Worm (Caenorhabditis elegans): Measurements from ENCODE around the gene ZC317.2.
"Not testable (repeated sequence)": the region's sequence is repeated elsewhere in the genome, so short reads cannot be mapped to it uniquely, and the experiment has no call there.

Gene ZC317.2

DNA sequence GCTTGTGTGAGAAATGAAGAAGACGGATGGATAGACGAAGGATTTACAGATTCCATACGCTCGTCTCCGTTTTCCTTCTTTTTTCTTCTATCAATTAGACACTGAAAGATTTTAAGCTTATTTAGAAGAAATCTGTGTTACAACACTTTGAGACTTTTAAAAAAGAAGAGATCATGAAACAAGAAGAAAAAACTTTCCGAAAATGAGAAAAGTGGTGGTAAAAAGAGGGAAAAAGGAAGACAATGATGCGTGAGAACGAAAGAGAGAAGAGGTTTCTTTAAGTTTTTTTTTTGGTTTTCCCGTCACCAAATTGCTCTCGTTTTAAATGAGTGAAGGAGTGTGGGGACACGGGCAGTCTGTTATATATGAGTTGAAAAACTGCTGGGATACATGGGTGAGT, 6.3 kb upstream of the ZC317.2 start, which contains the start of gene glc-3:
Gene glc-3, minus strand, starts transcription at position 101 of the 400 bp plus-strand sequence.
- TF ChIP-seq nhr-6 (tag; optimal IDR thresholded peaks at IDR 0.05) = no peak
- no peak for TF ChIP-seq lin-1 (GFP tag; IDR thresholded peaks at IDR 0.05)
- TF ChIP-seq saeg-2 (GFP tag; IDR thresholded peaks at IDR 0.05) = no peak
- no peak for TF ChIP-seq nhr-11 (tag; optimal IDR thresholded peaks at IDR 0.05)
- no peak for TF ChIP-seq ama-1 (optimal IDR thresholded peaks at IDR 0.05)
- no peak for TF ChIP-seq ceh-28 (tag; optimal IDR thresholded peaks at IDR 0.05)
- TF ChIP-seq zfp-2 (tag; optimal IDR thresholded peaks at IDR 0.05) = no peak
- TF ChIP-seq ceh-20 (GFP tag; IDR thresholded peaks at IDR 0.05) = no peak
- TF ChIP-seq set-16 (GFP tag; IDR thresholded peaks at IDR 0.05) = no peak

DNA sequence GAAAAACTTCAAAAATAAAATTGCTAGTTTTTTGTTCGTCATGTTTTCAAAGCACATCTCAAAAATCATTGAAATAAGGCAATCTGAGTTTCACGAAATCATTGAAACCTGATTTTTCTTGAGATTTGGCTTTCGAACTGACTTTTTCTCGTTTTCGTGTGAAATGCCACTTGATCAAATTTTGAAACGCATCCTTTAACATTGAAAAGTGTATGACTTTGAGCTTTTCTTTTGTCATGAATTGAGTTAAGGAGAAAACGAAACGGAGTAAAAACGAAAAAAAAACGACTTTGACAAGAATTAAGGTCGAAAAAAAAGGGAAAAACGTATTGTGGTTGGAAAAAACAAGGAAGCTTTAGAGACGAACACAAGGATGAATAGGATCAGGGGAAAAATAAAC, 5.0 kb upstream of the ZC317.2 start:
- TF ChIP-seq snpc-4 (tag; optimal IDR thresholded peaks at IDR 0.05) (no peak), fkh-10 (GFP tag; optimal IDR thresholded peaks at IDR 0.05) (peak; percentile 74), hif-1 (tag; optimal IDR thresholded peaks at IDR 0.05) (no peak), saeg-2 (GFP tag; IDR thresholded peaks at IDR 0.05) (no peak), duxl-1 (tag; optimal IDR thresholded peaks at IDR 0.05; ENCODE audit: poor library complexity) (no peak), F44E2.7 (GFP tag; IDR thresholded peaks at IDR 0.05) (no peak)

DNA sequence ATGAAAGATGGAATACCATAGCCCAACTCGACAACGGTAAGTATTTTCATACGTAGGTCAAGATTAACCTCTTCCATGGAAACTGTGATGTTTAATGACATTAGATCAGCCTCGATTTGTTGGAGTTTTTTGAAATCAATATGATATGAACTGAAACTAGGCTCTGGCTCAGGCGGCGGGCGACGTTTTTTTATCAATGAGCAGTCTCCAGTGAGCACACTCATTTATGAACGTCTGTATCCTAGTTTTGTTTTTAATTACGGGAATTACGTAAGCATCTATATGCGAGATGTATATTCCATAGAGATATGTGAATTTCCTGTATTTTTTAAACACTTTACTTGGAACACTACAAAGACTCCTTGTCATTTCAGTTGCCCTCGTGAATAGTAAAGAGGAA, 3.0 kb downstream of the ZC317.2 start, which contains the start of gene srg-67:
Gene srg-67, minus strand, starts transcription at position 101 of the 400 bp plus-strand sequence.
- TF ChIP-seq Y5F2A.4 (GFP tag; optimal IDR thresholded peaks at IDR 0.05) = no peak
- no peak for TF ChIP-seq aly-2 (tag; optimal IDR thresholded peaks at IDR 0.05)
- TF ChIP-seq ctbp-1 (GFP tag; IDR thresholded peaks at IDR 0.05) = no peak
- TF ChIP-seq nhr-48 (tag; optimal IDR thresholded peaks at IDR 0.05) = no peak
- no peak for TF ChIP-seq ceh-28 (tag; optimal IDR thresholded peaks at IDR 0.05)
- no peak for TF ChIP-seq dpl-1 (GFP tag; optimal IDR thresholded peaks at IDR 0.05)
- no peak for TF ChIP-seq egl-43 (GFP tag; IDR thresholded peaks at IDR 0.05)
- no peak for TF ChIP-seq duxl-1 (tag; optimal IDR thresholded peaks at IDR 0.05; ENCODE audit: poor library complexity)
- TF ChIP-seq egl-27 (tag; optimal IDR thresholded peaks at IDR 0.05) = no peak
- no peak for TF ChIP-seq cey-2 (tag; optimal IDR thresholded peaks at IDR 0.05; ENCODE audit: borderline replicate concordance, insufficient read depth)

DNA sequence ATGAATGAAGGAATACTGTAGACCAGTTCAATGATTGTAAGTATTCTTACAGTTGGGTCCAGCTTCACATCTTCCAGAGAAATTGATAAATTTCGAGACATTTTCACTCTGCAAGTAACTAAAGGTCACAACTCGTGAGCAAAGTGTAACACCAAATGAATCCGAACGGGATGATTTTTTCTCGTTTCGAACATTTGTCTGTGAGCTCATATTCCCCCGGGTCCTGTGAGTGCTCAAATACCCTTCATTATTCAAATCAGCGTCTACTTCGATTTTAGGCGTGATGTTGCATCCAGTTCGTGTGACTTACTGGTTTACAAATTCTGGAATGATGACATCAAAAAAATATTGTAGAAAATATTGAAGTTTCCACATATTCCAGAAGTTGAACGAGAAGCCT, 5.4 kb downstream of the ZC317.2 start, which contains the start of gene srg-68:
Gene srg-68, minus strand, starts transcription at position 101 of the 400 bp plus-strand sequence.
- TF ChIP-seq R02D3.7 (tag; optimal IDR thresholded peaks at IDR 0.05) = no peak
- no peak for TF ChIP-seq lin-13 (GFP tag; optimal IDR thresholded peaks at IDR 0.05)
- no peak for TF ChIP-seq ces-1 (GFP tag; optimal IDR thresholded peaks at IDR 0.05)
- no peak for TF ChIP-seq lin-29 (GFP tag; IDR thresholded peaks at IDR 0.05)
- TF ChIP-seq tag-97 (GFP tag; IDR thresholded peaks at IDR 0.05) = no peak
- no peak for TF ChIP-seq pha-4 (GFP tag; IDR thresholded peaks at IDR 0.05)
- TF ChIP-seq pha-4 (tag; optimal IDR thresholded peaks at IDR 0.05) = no peak
- no peak for TF ChIP-seq attf-4 (tag; optimal IDR thresholded peaks at IDR 0.05)
- TF ChIP-seq php-3 (GFP tag; IDR thresholded peaks at IDR 0.05) = no peak
- no peak for TF ChIP-seq zip-11 (GFP tag; IDR thresholded peaks at IDR 0.05)
- no peak for TF ChIP-seq skn-1 (tag; optimal IDR thresholded peaks at IDR 0.05)
- no peak for TF ChIP-seq nhr-102 (tag; optimal IDR thresholded peaks at IDR 0.05)
- TF ChIP-seq ceh-44 (GFP tag; IDR thresholded peaks at IDR 0.05) = no peak

DNA sequence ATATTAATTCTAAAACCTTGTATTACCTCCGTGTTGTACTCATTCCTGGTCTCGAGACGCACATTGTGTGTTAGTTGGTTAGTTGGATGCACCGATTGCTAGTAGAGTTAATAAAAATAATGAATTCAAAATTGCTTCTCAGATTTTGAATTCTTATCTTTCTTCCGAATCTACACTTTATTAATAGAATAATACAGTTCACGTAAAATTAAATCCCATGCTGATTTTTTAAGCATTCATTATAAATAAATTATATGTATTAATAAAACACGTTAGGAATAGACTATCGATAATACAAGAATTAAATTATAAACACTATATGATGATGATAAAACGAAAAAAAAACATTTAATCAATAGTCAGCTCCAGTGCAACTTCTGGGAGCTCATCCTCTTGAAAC, 8.6 kb downstream of the ZC317.2 start, which contains the start of gene ZC317.6:
Gene ZC317.6, minus strand, starts transcription at position 101 of the 400 bp plus-strand sequence.
- not testable (repeated sequence) for TF ChIP-seq F26F4.8 (GFP tag; conservative IDR thresholded peaks at IDR 0.05); ceh-32 (tag; optimal IDR thresholded peaks at IDR 0.05; ENCODE audit: poor library complexity); nhr-25 (tag; optimal IDR thresholded peaks at IDR 0.05; ENCODE audit: borderline replicate concordance, insufficient read depth)

Measured in whole organism, L4 larva.